Worm (Caenorhabditis elegans): ENCODE results near the gene H38K22.7.

- TF ChIP-seq aha-1 (tag; optimal IDR thresholded peaks at IDR 0.05) (no peak), nhr-77 (tag; optimal IDR thresholded peaks at IDR 0.05) (no peak), nhr-90 (tag; optimal IDR thresholded peaks at IDR 0.05; ENCODE audit: poor library complexity) (peak; percentile 28), egl-27 (tag; optimal IDR thresholded peaks at IDR 0.05) (no peak), ztf-11 (tag; optimal IDR thresholded peaks at IDR 0.05) (no peak), elt-3 (tag; optimal IDR thresholded peaks at IDR 0.05) (peak in 1 of 6 experiments; percentile 48)
These were observed 30.2 kb upstream of the H38K22.7 start, which contains the start of gene mcm-5 for ce11 chrIII:4291216-4291691.
